Fruit fly (Drosophila melanogaster): ENCODE data around the gene CG8813.
A peak's percentile ranks its signal among the peaks of the same experiment; 100 is the strongest.

The CG8813 gene

dm6 chr2L:2861885-2862620 is 7.4 kb upstream of the CG8813 start (continued):
- TF ChIP-seq CG15336 (GFP tag; IDR thresholded peaks at IDR 0.05) (peak; percentile 63), Sox14 (GFP tag; optimal IDR thresholded peaks at IDR 0.05) (peak; percentile 22), acj6 (GFP tag; optimal IDR thresholded peaks at IDR 0.05) (no peak), CG3032 (tag; optimal IDR thresholded peaks at IDR 0.05) (peak; percentile 27), pdm3 (GFP tag; optimal IDR thresholded peaks at IDR 0.05) (no peak), topi (GFP tag; optimal IDR thresholded peaks at IDR 0.05) (peak; percentile 10), net (GFP tag; optimal IDR thresholded peaks at IDR 0.05) (peak; percentile 43), CG8119 (GFP tag; IDR thresholded peaks at IDR 0.05) (peak; percentile 53), CG7368 (GFP tag; optimal IDR thresholded peaks at IDR 0.05) (no peak), Sox102F (GFP tag; optimal IDR thresholded peaks at IDR 0.05) (no peak), CG6854 (GFP tag; optimal IDR thresholded peaks at IDR 0.05) (no peak), achi (GFP tag; optimal IDR thresholded peaks at IDR 0.05) (peak; percentile 8), CG6808 (GFP tag; optimal IDR thresholded peaks at IDR 0.05) (peak; percentile 43), dac (GFP tag; optimal IDR thresholded peaks at IDR 0.05) (peak; percentile 18), CG32006 (GFP tag; optimal IDR thresholded peaks at IDR 0.05) (peak; percentile 61), CG6163 (GFP tag; IDR thresholded peaks at IDR 0.05) (peak; percentile 44; the same call in 1 of the 3 replicates), salr (GFP tag; optimal IDR thresholded peaks at IDR 0.05) (peak in 1 of 2 experiments; percentile 58), CG9139 (GFP tag; optimal IDR thresholded peaks at IDR 0.05) (no peak), Lpt (GFP tag; optimal IDR thresholded peaks at IDR 0.05) (peak; percentile 31), Hr38 (GFP tag; optimal IDR thresholded peaks at IDR 0.05) (no peak), CG11762 (GFP tag; optimal IDR thresholded peaks at IDR 0.05; ENCODE audit: insufficient read depth) (no peak), CG6276 (GFP tag; optimal IDR thresholded peaks at IDR 0.05) (peak; percentile 31), OdsH (GFP tag; optimal IDR thresholded peaks at IDR 0.05) (no peak), Hr39 (GFP tag; optimal IDR thresholded peaks at IDR 0.05) (no peak), Ets96B (tag; optimal IDR thresholded peaks at IDR 0.05) (peak; percentile 23), Ets21C (GFP tag; optimal IDR thresholded peaks at IDR 0.05) (no peak), CG6792 (GFP tag; optimal IDR thresholded peaks at IDR 0.05) (no peak), CG4318 (GFP tag; optimal IDR thresholded peaks at IDR 0.05) (no peak), fd59A (GFP tag; optimal IDR thresholded peaks at IDR 0.05) (peak; percentile 11), CG1621 (tag; optimal IDR thresholded peaks at IDR 0.05) (peak; percentile 89)

- TF ChIP-seq pdm3 (GFP tag; optimal IDR thresholded peaks at IDR 0.05) (no peak), CG3032 (tag; optimal IDR thresholded peaks at IDR 0.05) (no peak), OdsH (GFP tag; optimal IDR thresholded peaks at IDR 0.05) (no peak), CG15336 (GFP tag; IDR thresholded peaks at IDR 0.05) (no peak), svp (GFP tag) (no peak), CG11294 (GFP tag; IDR thresholded peaks at IDR 0.05) (no peak), CG8119 (GFP tag; IDR thresholded peaks at IDR 0.05) (peak; percentile 34; the same call in 1 of the 3 replicates), CG3919 (GFP tag; optimal IDR thresholded peaks at IDR 0.05) (no peak), Smox (GFP tag; optimal IDR thresholded peaks at IDR 0.05) (no peak)
Observed at dm6 chr2L:2862621-2862962, 6.9 kb upstream of the CG8813 start.

- TF ChIP-seq eg (GFP tag; IDR thresholded peaks at IDR 0.05) (0 out of 3 replicates have a peak, but pooled peaks have one; percentile 27), fkh (GFP tag; optimal IDR thresholded peaks at IDR 0.05) (peak; percentile 95), CG6854 (GFP tag; optimal IDR thresholded peaks at IDR 0.05) (no peak)
Observed at dm6 chr2L:2864601-2865000, 4.9 kb upstream of the CG8813 start.

Data from whole organism, prepupa.